Worm (Caenorhabditis elegans) whole organism, L4 larva: ENCODE results near the gene B0218.5.

Source experiments
- ZK546.5 ChIP-seq, 2 experiments: sonication (generic microtip); optimal IDR thresholded peaks; 2 replicates each; lab custom pipeline; 2017; ENCODE audit warnings: missing biosample characterization in 2 of 2, missing genetic modification characterization in 2 of 2
- ceh-32 ChIP-seq: sonication (generic microtip); optimal IDR thresholded peaks from 2 replicates; lab custom pipeline; 2016; ENCODE audit warnings: mild to moderate bottlenecking, missing genetic modification characterization, missing compliant biosample characterization; ENCODE audit not compliant: poor library complexity
- pqm-1 ChIP-seq: sonication (generic microtip); optimal IDR thresholded peaks from 2 replicates; lab custom pipeline; 2017; ENCODE audit warnings: missing biosample characterization, missing genetic modification characterization
- unc-130 ChIP-seq: sonication (generic microtip); optimal IDR thresholded peaks from 2 replicates; lab custom pipeline; 2016; ENCODE audit warnings: missing genetic modification reagents, missing genetic modification characterization, missing compliant biosample characterization

DNA sequence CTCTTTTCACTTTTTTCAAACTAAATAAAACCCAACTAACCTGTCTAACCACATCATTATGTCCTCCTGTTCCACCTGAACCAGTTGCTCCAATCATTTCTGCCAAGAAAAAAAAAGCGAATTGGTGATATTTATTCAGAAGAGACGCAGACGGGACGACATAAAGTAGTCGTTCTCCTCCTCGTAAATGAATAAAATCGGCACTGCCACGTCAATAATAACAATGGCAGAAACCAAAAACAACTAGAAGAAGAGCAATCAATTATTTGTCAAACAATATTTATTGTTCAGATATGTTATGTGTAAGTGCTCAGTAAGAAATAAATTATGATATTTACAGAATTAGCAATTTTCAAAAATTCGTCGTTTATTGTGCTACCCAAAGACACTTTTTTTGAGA is 49.6 kb downstream of the B0218.5 start, which contains the start of gene rabs-5:
- no peak for TF ChIP-seq pqm-1 (tag; lab: Kevin White, UChicago)
- no peak for TF ChIP-seq ceh-32
- no peak for TF ChIP-seq ZK546.5 (tag; optimal IDR thresholded peaks at IDR 0.05; lab: Kevin White, UChicago)
- TF ChIP-seq unc-130 (GFP tag; lab: Kevin White, UChicago), result no peak
